Fruit fly (Drosophila melanogaster) S2 (cell line): Measurements from ENCODE around the gene Nepl6.

Experiments used
- CG8478 ChIP-seq: fragments of >200 bp; optimal IDR thresholded peaks from 2 replicates; lab custom pipeline; 2018
- CTCF ChIP-seq, 2 experiments: fragments of >200 bp; optimal IDR thresholded peaks; 2 replicates each; lab custom pipeline; 2018

DNA sequence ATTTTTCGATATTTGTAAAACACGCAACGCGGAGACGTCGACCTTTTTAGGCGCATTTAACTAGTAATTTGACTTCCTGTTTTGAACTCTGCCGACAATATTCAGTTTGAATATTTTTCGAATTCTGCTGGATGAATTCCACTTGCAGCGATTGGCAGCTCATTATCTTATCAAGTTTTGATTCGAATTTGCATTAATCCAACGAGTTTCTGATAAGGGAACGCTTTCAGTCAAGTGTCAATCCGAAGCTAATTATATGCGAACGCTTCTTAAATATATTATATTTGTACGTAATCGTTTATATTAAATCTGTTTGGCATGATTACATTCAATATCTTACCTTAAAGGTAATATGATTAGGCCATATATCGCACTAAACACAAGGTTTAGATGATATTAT lies 37.0 kb downstream of the Nepl6 start, which contains the start of gene CG9497:
- no peak for TF ChIP-seq CG8478
- no peak for TF ChIP-seq CTCF (optimal IDR thresholded peaks at IDR 0.05; lab: Kevin White, UChicago)
